Fruit fly (Drosophila melanogaster): ENCODE data around the gene RnrL.

RnrL gene

dm6 chr2L:10327790-10328189, at the start of gene RnrL:
TSS of gene RnrL (minus strand) at chr2L:10327943.
- no peak for TF ChIP-seq noc (tag; optimal IDR thresholded peaks at IDR 0.05)

dm6 chr2L:10376276-10376675, 48.5 kb upstream of the RnrL start:
- no peak for TF ChIP-seq noc (tag; optimal IDR thresholded peaks at IDR 0.05)

dm6 chr2L:10375464-10376236, 47.9 kb upstream of the RnrL start, which contains the start of the genes CG33303 and dpr19:
TSS of gene CG33303 (minus strand) at chr2L:10375757.
TSS of gene dpr19 (plus strand) at chr2L:10376168.
- peak; percentile 11 for TF ChIP-seq noc (tag; optimal IDR thresholded peaks at IDR 0.05)

dm6 chr2L:10373605-10374269, 46.0 kb upstream of the RnrL start, which contains the start of gene rho-5:
TSS of gene rho-5 (minus strand) at chr2L:10373900.
- no peak for TF ChIP-seq noc (tag; optimal IDR thresholded peaks at IDR 0.05)

DNA sequence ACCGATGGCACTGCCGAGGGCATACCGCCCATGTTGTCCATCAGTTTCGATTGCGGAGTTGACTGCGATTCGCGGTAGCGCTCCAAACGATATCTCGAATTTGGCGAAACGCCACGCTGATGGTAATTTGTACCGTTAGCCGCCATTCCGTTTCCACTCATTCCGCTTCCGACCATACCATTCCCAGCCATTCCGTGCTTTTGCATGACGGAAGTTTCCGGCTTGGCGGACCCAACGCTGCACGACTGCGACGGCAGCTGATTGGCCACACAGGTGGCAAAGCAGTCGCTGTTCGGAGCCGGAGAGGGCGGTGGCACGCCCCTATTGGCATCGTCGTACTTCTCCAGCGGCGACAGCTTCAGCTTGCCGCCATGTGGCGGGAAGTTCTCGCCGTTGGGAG, 44.6 kb upstream of the RnrL start:
- no peak for TF ChIP-seq noc (tag; optimal IDR thresholded peaks at IDR 0.05)

DNA sequence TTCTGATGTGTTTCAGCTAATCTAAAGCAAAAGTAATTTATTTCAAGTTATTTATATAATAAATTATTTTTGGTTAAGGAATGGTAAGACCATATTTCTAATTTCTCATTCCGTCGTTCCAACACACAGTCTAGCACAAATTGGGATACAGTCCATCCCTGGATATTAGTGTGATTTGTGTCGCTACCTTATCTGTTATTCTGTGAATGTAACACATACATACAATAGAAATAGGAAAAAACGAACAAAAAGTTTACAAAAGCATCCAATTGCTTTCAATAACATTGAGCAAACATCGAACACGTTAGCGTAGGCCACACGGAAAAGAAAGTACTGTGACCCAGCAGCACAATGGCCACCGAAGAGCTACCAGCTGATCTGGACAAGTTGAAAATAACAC, 38.8 kb upstream of the RnrL start, which contains the start of gene CG5056:
TSS of gene CG5056 (plus strand) at position 168 of the 400 bp plus-strand sequence.
- no peak for TF ChIP-seq noc (tag; optimal IDR thresholded peaks at IDR 0.05)

DNA sequence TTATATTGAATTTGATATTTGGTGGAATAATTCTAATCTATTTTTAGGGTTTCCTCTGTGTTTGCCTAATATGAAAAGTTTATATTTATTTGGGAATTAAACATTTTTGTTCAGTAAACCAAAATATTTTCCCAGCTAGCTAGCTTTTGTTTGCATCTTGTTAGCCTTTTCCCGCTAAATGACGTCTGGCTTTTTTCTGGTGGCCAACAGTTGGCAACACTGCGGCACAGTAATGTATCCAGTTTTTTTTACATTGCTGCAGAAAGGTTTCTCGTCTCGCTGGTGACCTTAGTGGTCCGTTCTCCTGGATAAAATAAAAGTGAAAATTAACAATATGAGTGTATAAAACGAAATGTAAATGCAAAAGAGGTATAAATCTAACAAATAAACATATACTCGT, 36.5 kb upstream of the RnrL start, which contains the start of gene lft:
TSS of gene lft (plus strand) at position 243 of the 400 bp plus-strand sequence.
- no peak for TF ChIP-seq noc (tag; optimal IDR thresholded peaks at IDR 0.05)

dm6 chr2L:10362408-10363067, 34.8 kb upstream of the RnrL start, which contains the start of the genes Cand1 and pim:
TSS of gene Cand1 (minus strand) at chr2L:10362707.
TSS of gene pim (plus strand) at chr2L:10362989.
- TF ChIP-seq noc (tag; optimal IDR thresholded peaks at IDR 0.05), result no peak

DNA sequence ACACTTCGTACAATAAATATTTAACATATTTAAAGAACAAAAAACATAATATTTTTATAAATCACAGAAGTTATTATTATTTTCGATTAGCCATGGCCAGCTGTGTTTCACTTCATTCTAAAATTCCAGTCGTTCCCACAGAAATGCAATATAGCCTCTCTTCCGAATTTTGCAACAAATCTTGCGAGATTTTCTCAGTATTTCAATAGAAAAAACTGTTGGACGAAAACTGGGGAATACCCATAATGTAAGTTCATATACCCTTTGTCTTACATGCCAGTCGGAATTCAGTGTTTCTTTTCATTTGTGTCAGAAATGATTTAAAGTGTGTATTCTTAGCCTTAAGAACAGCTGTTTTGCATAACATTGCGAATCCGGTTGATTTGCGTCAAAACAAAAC, 28.8 kb upstream of the RnrL start, which contains the start of the genes CtsL4 and ClpP:
TSS of gene CtsL4 (minus strand) at position 90 of the 400 bp plus-strand sequence.
TSS of gene ClpP (plus strand) at position 288 of the 400 bp plus-strand sequence.
- no peak for TF ChIP-seq noc (tag; optimal IDR thresholded peaks at IDR 0.05)

DNA sequence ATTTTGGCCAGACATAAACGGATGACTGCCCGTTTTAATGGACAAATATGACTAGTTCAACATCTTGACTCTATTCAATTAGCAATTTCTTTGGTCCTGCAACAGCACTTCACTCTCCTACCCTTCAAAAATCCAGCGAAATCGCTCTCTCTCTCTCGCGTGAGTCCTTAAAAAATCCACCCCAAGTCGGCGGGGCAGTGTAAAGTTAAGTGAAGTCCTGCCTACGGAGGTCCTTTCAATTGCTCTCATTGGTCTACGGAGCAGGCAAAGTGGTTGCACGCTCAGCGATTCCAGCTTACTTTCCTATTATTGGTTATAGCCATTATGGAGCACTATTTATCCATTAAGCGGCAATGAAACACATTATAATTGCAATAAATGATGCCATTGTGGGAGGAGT, 26.1 kb upstream of the RnrL start, which contains the start of gene CG34367:
TSS of gene CG34367 (minus strand) at position 35 of the 400 bp plus-strand sequence.
- TF ChIP-seq noc (tag; optimal IDR thresholded peaks at IDR 0.05), result no peak

dm6 chr2L:10351130-10351529, 23.4 kb upstream of the RnrL start:
- no peak for TF ChIP-seq noc (tag; optimal IDR thresholded peaks at IDR 0.05)

DNA sequence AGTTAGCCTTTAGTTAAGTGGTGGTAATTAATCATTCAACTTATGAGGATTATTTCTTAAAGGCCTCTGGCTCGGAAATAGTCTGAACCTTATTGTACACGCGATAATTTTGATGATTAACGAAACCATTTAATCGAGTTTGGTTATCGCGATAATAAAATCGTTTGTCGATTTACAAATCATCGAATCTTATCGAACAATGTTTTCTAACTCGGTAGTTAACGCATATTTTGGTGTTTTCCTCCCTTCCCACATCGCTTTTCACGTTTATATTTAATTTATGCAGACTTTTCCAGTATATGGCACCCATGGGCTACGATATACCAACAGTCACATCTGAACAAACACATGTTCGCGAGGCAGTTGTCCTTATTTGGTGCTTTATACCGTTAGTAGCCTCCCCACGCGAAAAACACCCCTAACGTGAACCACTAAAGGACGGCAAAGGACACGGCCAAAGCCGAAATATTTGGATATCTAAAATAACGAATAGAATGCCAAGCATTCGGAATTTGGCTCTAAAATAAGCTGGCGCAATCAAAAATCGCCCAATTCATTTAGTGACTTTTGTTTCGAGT, 16.4 kb upstream of the RnrL start, which contains the start of gene Frmd5:
TSS of gene Frmd5 (plus strand) at position 414 of the 578 bp plus-strand sequence.
- TF ChIP-seq noc (tag; optimal IDR thresholded peaks at IDR 0.05), result no peak

- no peak for TF ChIP-seq noc (tag; optimal IDR thresholded peaks at IDR 0.05)
Observed at dm6 chr2L:10342471-10342870, 14.7 kb upstream of the RnrL start, which contains the start of gene Sps2. TSS of gene Sps2 (plus strand) at chr2L:10342594.

dm6 chr2L:10341405-10341804, 13.7 kb upstream of the RnrL start, which contains the start of gene CG31715:
TSS of gene CG31715 (plus strand) at chr2L:10341616.
- peak; percentile 14 for TF ChIP-seq noc (tag; optimal IDR thresholded peaks at IDR 0.05)

DNA sequence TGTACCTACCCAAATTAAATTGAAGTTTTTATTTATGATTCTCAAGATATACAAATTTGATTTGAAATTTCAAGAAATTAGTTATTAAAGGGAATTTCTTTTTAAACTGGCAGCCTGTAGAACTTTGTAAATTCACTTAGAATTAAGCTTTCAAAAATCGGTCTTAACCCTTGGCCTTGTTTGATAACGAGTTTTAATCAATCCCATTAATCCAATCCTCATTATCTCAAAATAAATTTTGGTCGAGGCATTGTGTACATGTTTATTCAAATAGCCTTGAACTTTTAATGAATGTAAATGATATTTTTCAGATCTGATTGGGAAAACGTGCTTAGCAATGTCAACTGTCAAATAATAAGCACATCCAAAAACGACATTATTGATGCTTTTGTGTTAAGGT, 12.1 kb upstream of the RnrL start:
- TF ChIP-seq noc (tag; optimal IDR thresholded peaks at IDR 0.05), result no peak

All from whole organism, larva.